Fruit fly (Drosophila melanogaster): ENCODE results near the gene CG13040.
A peak's percentile ranks its signal among the peaks of the same experiment; 100 is the strongest.

CG13040 gene

DNA sequence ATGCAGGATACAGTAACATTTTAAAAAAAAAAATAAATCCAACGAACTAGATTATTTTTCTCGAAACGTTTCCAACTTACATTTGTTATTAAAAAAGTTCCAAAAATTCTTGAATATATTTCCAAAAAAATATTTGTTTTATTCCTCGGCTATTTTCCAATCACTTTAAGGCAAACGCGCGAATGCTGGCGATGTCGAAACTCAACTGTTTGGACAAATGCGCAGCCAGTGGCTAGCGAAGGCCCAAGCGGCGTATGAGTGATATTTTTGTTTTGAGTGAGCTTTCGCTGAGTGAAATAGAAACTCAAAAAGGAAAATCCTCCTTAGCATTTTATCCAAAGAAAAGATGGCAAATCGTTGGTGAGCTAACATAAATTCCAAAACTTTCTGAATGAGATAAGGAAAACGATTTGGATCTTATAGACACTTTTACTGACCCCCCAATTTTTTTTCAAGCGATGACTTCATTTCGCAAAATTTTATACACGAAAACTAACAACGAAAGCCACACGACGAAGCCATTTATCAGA, 32.7 kb upstream of the CG13040 start, which contains the start of gene ringer (continued):
- TF ChIP-seq H2.0 (GFP tag; IDR thresholded peaks at IDR 0.05): no peak
- TF ChIP-seq chif (GFP tag; optimal IDR thresholded peaks at IDR 0.05): no peak
- TF ChIP-seq CG10654 (GFP tag; optimal IDR thresholded peaks at IDR 0.05): no peak
- no peak for TF ChIP-seq salm (tag; optimal IDR thresholded peaks at IDR 0.05)
- no peak for TF ChIP-seq dan (GFP tag; IDR thresholded peaks at IDR 0.05)
- TF ChIP-seq prd (optimal IDR thresholded peaks at IDR 0.05): no peak
- no peak for TF ChIP-seq prd (GFP tag; IDR thresholded peaks at IDR 0.05)
- no peak for TF ChIP-seq Ravus (GFP tag; IDR thresholded peaks at IDR 0.05)
- TF ChIP-seq CG15011 (GFP tag; optimal IDR thresholded peaks at IDR 0.05): no peak
- TF ChIP-seq knrl (GFP tag; IDR thresholded peaks at IDR 0.05; ENCODE audit: partially characterized antibody): no peak
- no peak for TF ChIP-seq MESR4 (GFP tag; optimal IDR thresholded peaks at IDR 0.05)
- no peak for TF ChIP-seq CG33213 (GFP tag; optimal IDR thresholded peaks at IDR 0.05)
- no peak for TF ChIP-seq CG3163 (GFP tag; optimal IDR thresholded peaks at IDR 0.05)
- no peak for TF ChIP-seq Blimp-1 (GFP tag; optimal IDR thresholded peaks at IDR 0.05)
- no peak for TF ChIP-seq Lpt (GFP tag; optimal IDR thresholded peaks at IDR 0.05)
- no peak for TF ChIP-seq abd-A (tag; optimal IDR thresholded peaks at IDR 0.05)
- TF ChIP-seq CG31365 (tag; optimal IDR thresholded peaks at IDR 0.05): no peak
- no peak for TF ChIP-seq phol (tag; optimal IDR thresholded peaks at IDR 0.05)
- peak; percentile 9 for TF ChIP-seq ftz-f1 (GFP tag; optimal IDR thresholded peaks at IDR 0.05)
- no peak for TF ChIP-seq fd64A (GFP tag; optimal IDR thresholded peaks at IDR 0.05)
- no peak for TF ChIP-seq TFAM (GFP tag; optimal IDR thresholded peaks at IDR 0.05)
- no peak for TF ChIP-seq MBD-R2 (GFP tag; IDR thresholded peaks at IDR 0.05)
- no peak for TF ChIP-seq CG1647 (GFP tag; optimal IDR thresholded peaks at IDR 0.05)
- no peak for TF ChIP-seq CG6683 (GFP tag; optimal IDR thresholded peaks at IDR 0.05)
- no peak for TF ChIP-seq NK7.1 (GFP tag; optimal IDR thresholded peaks at IDR 0.05)
- TF ChIP-seq CG10543 (GFP tag; optimal IDR thresholded peaks at IDR 0.05): peak; percentile 9
- peak; percentile 47; the same call in 1 of the 2 replicates for TF ChIP-seq rib (GFP tag; IDR thresholded peaks at IDR 0.05)
- TF ChIP-seq Adf1 (GFP tag; IDR thresholded peaks at IDR 0.05): peak; percentile 8; the same call in 1 of the 2 replicates
- no peak for TF ChIP-seq Doc2 (GFP tag; IDR thresholded peaks at IDR 0.05)
- no peak for TF ChIP-seq CkIIα-i1 (GFP tag; IDR thresholded peaks at IDR 0.05)
- TF ChIP-seq Camta (GFP tag; optimal IDR thresholded peaks at IDR 0.05): no peak
- peak; percentile 31 for TF ChIP-seq lilli (GFP tag; optimal IDR thresholded peaks at IDR 0.05)
- TF ChIP-seq Drgx (GFP tag; IDR thresholded peaks at IDR 0.05): no peak
- TF ChIP-seq cato (GFP tag; optimal IDR thresholded peaks at IDR 0.05; ENCODE audit: borderline replicate concordance): no peak
- no peak for TF ChIP-seq CG10366 (GFP tag; IDR thresholded peaks at IDR 0.05)
- TF ChIP-seq gsb-n (tag; optimal IDR thresholded peaks at IDR 0.05): no peak
- TF ChIP-seq nau (GFP tag; optimal IDR thresholded peaks at IDR 0.05): no peak
- no peak for TF ChIP-seq eyg (GFP tag; optimal IDR thresholded peaks at IDR 0.05)
- TF ChIP-seq CG2129 (GFP tag; IDR thresholded peaks at IDR 0.05; ENCODE audit: partially characterized antibody): no peak
- TF ChIP-seq tio (GFP tag; optimal IDR thresholded peaks at IDR 0.05): no peak
- TF ChIP-seq HmgD (GFP tag; optimal IDR thresholded peaks at IDR 0.05): no peak
- TF ChIP-seq CG16813 (GFP tag; IDR thresholded peaks at IDR 0.05; ENCODE audit: partially characterized antibody): no peak
- TF ChIP-seq sqz (GFP tag; optimal IDR thresholded peaks at IDR 0.05): no peak
- no peak for TF ChIP-seq bigmax (GFP tag; optimal IDR thresholded peaks at IDR 0.05)
- no peak for TF ChIP-seq Dref (GFP tag; IDR thresholded peaks at IDR 0.05)
- TF ChIP-seq yki (optimal IDR thresholded peaks at IDR 0.05): no peak
- no peak for TF ChIP-seq ssp (GFP tag; IDR thresholded peaks at IDR 0.05)
- no peak for TF ChIP-seq chm (GFP tag; IDR thresholded peaks at IDR 0.05)
- no peak for TF ChIP-seq chn (GFP tag; optimal IDR thresholded peaks at IDR 0.05)
- no peak for TF ChIP-seq tin (GFP tag; optimal IDR thresholded peaks at IDR 0.05)
- TF ChIP-seq zfh2 (GFP tag; optimal IDR thresholded peaks at IDR 0.05): no peak
- TF ChIP-seq CG9727 (GFP tag; optimal IDR thresholded peaks at IDR 0.05): no peak
- TF ChIP-seq gt (GFP tag; IDR thresholded peaks at IDR 0.05): no peak
